Fruit fly (Drosophila melanogaster) whole organism, adult: ENCODE data around the gene Eig71Ei.
A peak's percentile ranks its signal among the peaks of the same experiment; 100 is the strongest.

Experiments
- CG11617 ChIP-seq: fragments of 200-800 bp; sonication (Bioruptor generic); optimal IDR thresholded peaks from 2 replicates; lab custom pipeline; 2017; ENCODE audit warnings: mild to moderate bottlenecking, missing biosample characterization, missing genetic modification reagents, missing genetic modification characterization
- CG12768 ChIP-seq: fragments of 200-800 bp; sonication (Bioruptor generic); optimal IDR thresholded peaks from 2 replicates; lab custom pipeline; 2017; ENCODE audit warnings: missing biosample characterization, missing genetic modification characterization, mild to moderate bottlenecking, moderate library complexity, missing genetic modification reagents
- CG14711 ChIP-seq: fragments of 200-800 bp; sonication (Bioruptor generic); optimal IDR thresholded peaks from 2 replicates; lab custom pipeline; 2018; ENCODE audit warnings: missing biosample characterization, mild to moderate bottlenecking, missing genetic modification characterization, moderate library complexity
- CG1620 ChIP-seq: fragments of 200-800 bp; sonication (Bioruptor generic); optimal IDR thresholded peaks from 2 replicates; lab custom pipeline; 2016; ENCODE audit warnings: missing biosample characterization, missing genetic modification characterization
- CG33017 ChIP-seq: fragments of 200-800 bp; sonication (Bioruptor generic); optimal IDR thresholded peaks from 2 replicates; lab custom pipeline; 2018; ENCODE audit warnings: missing biosample characterization, mild to moderate bottlenecking, missing genetic modification characterization, moderate library complexity
- CG5204 ChIP-seq: fragments of 200-800 bp; sonication (Bioruptor generic); optimal IDR thresholded peaks from 2 replicates; lab custom pipeline; 2016; ENCODE audit warnings: missing biosample characterization, missing genetic modification characterization
- CG7045 ChIP-seq: fragments of 200-800 bp; sonication (Bioruptor generic); optimal IDR thresholded peaks from 2 replicates; lab custom pipeline; 2017; ENCODE audit warnings: missing biosample characterization, mild to moderate bottlenecking, missing genetic modification characterization
- CG7101 ChIP-seq: fragments of 200-800 bp; sonication (Bioruptor generic); optimal IDR thresholded peaks from 2 replicates; lab custom pipeline; 2018; ENCODE audit warnings: missing biosample characterization, mild to moderate bottlenecking, missing genetic modification characterization, moderate library complexity
- Clk ChIP-seq: fragments of 200-800 bp; sonication (Bioruptor generic); optimal IDR thresholded peaks from 2 replicates; lab custom pipeline; 2017; ENCODE audit warnings: missing biosample characterization, missing genetic modification characterization
- Crg-1 ChIP-seq: fragments of 200-800 bp; sonication (Bioruptor generic); optimal IDR thresholded peaks from 2 replicates; lab custom pipeline; 2016; ENCODE audit warnings: missing biosample characterization, missing genetic modification characterization
- Hr96 ChIP-seq: fragments of 200-800 bp; sonication (Bioruptor generic); optimal IDR thresholded peaks from 2 replicates; lab custom pipeline; 2016; ENCODE audit warnings: missing biosample characterization, missing genetic modification characterization
- Mnt ChIP-seq: fragments of 200-800 bp; sonication (Bioruptor generic); optimal IDR thresholded peaks from 2 replicates; lab custom pipeline; 2016; ENCODE audit warnings: missing biosample characterization, mild to moderate bottlenecking, missing genetic modification characterization
- bab1 ChIP-seq: fragments of 200-800 bp; sonication (Bioruptor generic); optimal IDR thresholded peaks from 3 replicates; lab custom pipeline; 2019; ENCODE audit warnings: missing biosample characterization, mild to moderate bottlenecking, missing genetic modification characterization, moderate library complexity
- cic ChIP-seq: fragments of 200-800 bp; sonication (Bioruptor generic); optimal IDR thresholded peaks from 2 replicates; lab custom pipeline; 2017; ENCODE audit warnings: missing biosample characterization, mild to moderate bottlenecking, missing genetic modification characterization, moderate library complexity
- cnc ChIP-seq, 2 experiments: fragments of >200 bp; optimal IDR thresholded peaks; 2 replicates each; lab custom pipeline; 2017
- kay ChIP-seq: fragments of 200-800 bp; sonication (Bioruptor generic); peaks from one replicate; lab custom pipeline; 2016; ENCODE audit warnings: missing biosample characterization, missing genetic modification characterization, borderline replicate concordance
- ovo ChIP-seq: fragments of 200-800 bp; sonication (Bioruptor generic); optimal IDR thresholded peaks from 2 replicates; lab custom pipeline; 2016; ENCODE audit warnings: missing biosample characterization, missing genetic modification characterization
- pad ChIP-seq: fragments of 200-800 bp; sonication (Bioruptor generic); optimal IDR thresholded peaks from 3 replicates; lab custom pipeline; 2017; ENCODE audit warnings: missing biosample characterization, missing genetic modification characterization, mild to moderate bottlenecking, moderate library complexity, missing genetic modification reagents
- tj ChIP-seq: fragments of 200-800 bp; sonication (Bioruptor generic); optimal IDR thresholded peaks from 3 replicates; lab custom pipeline; 2017; ENCODE audit warnings: missing biosample characterization, mild to moderate bottlenecking, missing genetic modification characterization, moderate library complexity
- toe ChIP-seq: fragments of 200-800 bp; sonication (Bioruptor generic); optimal IDR thresholded peaks from 2 replicates; lab custom pipeline; 2016; ENCODE audit warnings: missing biosample characterization, missing genetic modification characterization

The Eig71Ei gene

dm6 chr3L:15624944-15625610 lies 34.4 kb upstream of the Eig71Ei start:
- peak; percentile 68 for TF ChIP-seq tj (GFP tag; lab: Kevin White, UChicago)
- TF ChIP-seq CG11617, result no peak

dm6 chr3L:15625676-15626414 lies 33.7 kb upstream of the Eig71Ei start:
- TF ChIP-seq pad (GFP tag; lab: Kevin White, UChicago) (peak; percentile 77), Clk (peak; percentile 52), CG33017 (peak; percentile 93), CG7101 (tag; lab: Kevin White, UChicago) (peak; percentile 92), bab1 (peak; percentile 95), tj (GFP tag; lab: Kevin White, UChicago) (peak; percentile 65), cnc (optimal IDR thresholded peaks at IDR 0.05; lab: Kevin White, UChicago) (no peak), Mnt (GFP tag; lab: Kevin White, UChicago) (peak; percentile 51), CG5204 (GFP tag; lab: Kevin White, UChicago) (peak; percentile 82), CG12768 (GFP tag; lab: Kevin White, UChicago) (peak; percentile 75), Hr96 (GFP tag; lab: Kevin White, UChicago) (peak; percentile 22), kay (GFP tag; lab: Kevin White, UChicago) (peak; percentile 75), CG14711 (tag; lab: Kevin White, UChicago) (peak; percentile 88), toe (GFP tag; lab: Kevin White, UChicago) (peak; percentile 47), ovo (peak; percentile 57), CG1620 (peak; percentile 52), CG7045 (peak; percentile 86), cic (GFP tag; lab: Kevin White, UChicago) (no peak), Crg-1 (GFP tag; lab: Kevin White, UChicago) (no peak), CG11617 (peak; percentile 93)

dm6 chr3L:15627295-15627694 lies 32.2 kb upstream of the Eig71Ei start:
- peak; percentile 61 for TF ChIP-seq kay (GFP tag; lab: Kevin White, UChicago)
- TF ChIP-seq CG33017, result no peak

- TF ChIP-seq pad (GFP tag; lab: Kevin White, UChicago) (no peak), Crg-1 (GFP tag; lab: Kevin White, UChicago) (no peak), toe (GFP tag; lab: Kevin White, UChicago) (no peak), CG33017 (no peak), kay (GFP tag; lab: Kevin White, UChicago) (no peak), CG7045 (no peak), CG11617 (no peak)
These were observed 28.4 kb upstream of the Eig71Ei start for dm6 chr3L:15631067-15631466.

- TF ChIP-seq CG7101 (tag; lab: Kevin White, UChicago), result peak; percentile 5
- TF ChIP-seq toe (GFP tag; lab: Kevin White, UChicago), result no peak
- peak; percentile 23 for TF ChIP-seq kay (GFP tag; lab: Kevin White, UChicago)
These were observed 26.9 kb upstream of the Eig71Ei start for dm6 chr3L:15632653-15633052.

- peak; percentile 13 for TF ChIP-seq CG7045
- peak; percentile 62 for TF ChIP-seq CG14711 (tag; lab: Kevin White, UChicago)
- peak; percentile 10 for TF ChIP-seq CG12768 (GFP tag; lab: Kevin White, UChicago)
- TF ChIP-seq cnc (optimal IDR thresholded peaks at IDR 0.05; lab: Kevin White, UChicago), result no peak
- TF ChIP-seq CG5204 (GFP tag; lab: Kevin White, UChicago), result peak; percentile 1
- TF ChIP-seq CG7101 (tag; lab: Kevin White, UChicago), result peak; percentile 72
- TF ChIP-seq Mnt (GFP tag; lab: Kevin White, UChicago), result no peak
- TF ChIP-seq CG33017, result peak; percentile 78
- peak; percentile 28 for TF ChIP-seq cic (GFP tag; lab: Kevin White, UChicago)
- no peak for TF ChIP-seq Crg-1 (GFP tag; lab: Kevin White, UChicago)
- TF ChIP-seq CG1620, result no peak
- TF ChIP-seq CG11617, result peak; percentile 25
These were observed 25.0 kb upstream of the Eig71Ei start for dm6 chr3L:15634368-15635075.

- TF ChIP-seq cic (GFP tag; lab: Kevin White, UChicago) (peak; percentile 69), cnc (optimal IDR thresholded peaks at IDR 0.05; lab: Kevin White, UChicago) (no peak), CG5204 (GFP tag; lab: Kevin White, UChicago) (no peak), CG33017 (peak; percentile 12), Mnt (GFP tag; lab: Kevin White, UChicago) (no peak), bab1 (no peak), CG7045 (no peak), ovo (no peak), Clk (no peak)
These were observed 23.1 kb upstream of the Eig71Ei start for dm6 chr3L:15636359-15636758.
